Fruit fly (Drosophila melanogaster): Measurements from ENCODE around the gene CG14042.

The CG14042 gene

DNA sequence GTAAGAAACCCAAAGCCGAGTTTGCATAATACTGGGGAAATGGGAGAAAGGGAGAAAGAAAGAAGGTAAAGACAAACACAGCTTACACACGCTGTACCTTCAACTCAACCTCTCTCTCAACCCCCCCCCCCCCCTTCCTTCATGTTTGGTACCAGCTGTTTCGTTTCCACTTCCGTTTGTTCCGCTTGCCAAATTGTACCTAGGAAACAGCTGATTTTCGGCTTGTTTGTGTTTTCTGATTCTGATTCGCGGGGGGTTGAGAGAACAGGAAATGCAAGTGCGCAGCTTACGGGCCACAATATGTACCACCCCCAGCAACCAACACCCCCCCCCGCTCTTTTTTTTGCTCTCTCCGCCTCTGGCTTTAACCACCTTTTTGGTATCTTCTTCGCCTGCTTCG, 26.4 kb downstream of the CG14042 start (continued):
- TF ChIP-seq aop (GFP tag; IDR thresholded peaks at IDR 0.05), result no peak
- no peak for TF ChIP-seq ap (GFP tag; IDR thresholded peaks at IDR 0.05)
- TF ChIP-seq hth (optimal IDR thresholded peaks at IDR 0.05), result no peak
- no peak for TF ChIP-seq GATAe (GFP tag; conservative IDR thresholded peaks at IDR 0.05)
- no peak for TF ChIP-seq amos (GFP tag; IDR thresholded peaks at IDR 0.05; ENCODE audit: partially characterized antibody)
- no peak for TF ChIP-seq CG8944 (GFP tag; optimal IDR thresholded peaks at IDR 0.05)
- no peak for TF ChIP-seq CG11504 (tag; optimal IDR thresholded peaks at IDR 0.05)
- TF ChIP-seq TFAM (GFP tag; optimal IDR thresholded peaks at IDR 0.05), result no peak
- TF ChIP-seq nerfin-1 (tag; optimal IDR thresholded peaks at IDR 0.05), result no peak
- TF ChIP-seq esg (GFP tag; conservative IDR thresholded peaks at IDR 0.05), result no peak
- TF ChIP-seq pan (optimal IDR thresholded peaks at IDR 0.05), result no peak
- TF ChIP-seq pan (GFP tag; optimal IDR thresholded peaks at IDR 0.05 in 1 of 2, IDR thresholded peaks at IDR 0.05 in 1 of 2), result no peak
- no peak for TF ChIP-seq yki (optimal IDR thresholded peaks at IDR 0.05)
- TF ChIP-seq kni (GFP tag; optimal IDR thresholded peaks at IDR 0.05), result peak; percentile 37
- no peak for TF ChIP-seq CG3995 (GFP tag; optimal IDR thresholded peaks at IDR 0.05)
- no peak for TF ChIP-seq CG18011 (GFP tag; optimal IDR thresholded peaks at IDR 0.05)
- TF ChIP-seq bigmax (GFP tag; optimal IDR thresholded peaks at IDR 0.05), result no peak
- TF ChIP-seq corto (GFP tag; optimal IDR thresholded peaks at IDR 0.05), result no peak
- no peak for TF ChIP-seq Abd-B (GFP tag; optimal IDR thresholded peaks at IDR 0.05)
- peak; percentile 57 for TF ChIP-seq Ets65A (GFP tag)
- no peak for TF ChIP-seq CG12769 (tag; optimal IDR thresholded peaks at IDR 0.05)
- no peak for TF ChIP-seq emc (GFP tag; optimal IDR thresholded peaks at IDR 0.05)
- TF ChIP-seq MBD-R2 (GFP tag; IDR thresholded peaks at IDR 0.05), result peak; percentile 9; the same call in 1 of the 2 replicates
- no peak for TF ChIP-seq CG2202 (tag; optimal IDR thresholded peaks at IDR 0.05)
- TF ChIP-seq tap (tag; optimal IDR thresholded peaks at IDR 0.05), result no peak
- no peak for TF ChIP-seq ftz-f1 (GFP tag; optimal IDR thresholded peaks at IDR 0.05)
- no peak for TF ChIP-seq trem (tag; optimal IDR thresholded peaks at IDR 0.05)
- no peak for TF ChIP-seq eyg (GFP tag; optimal IDR thresholded peaks at IDR 0.05)
- no peak for TF ChIP-seq dimm (GFP tag; IDR thresholded peaks at IDR 0.05)
- TF ChIP-seq CG17829 (tag; optimal IDR thresholded peaks at IDR 0.05), result no peak
- TF ChIP-seq CG2116 (GFP tag; optimal IDR thresholded peaks at IDR 0.05), result no peak
- TF ChIP-seq Dad (GFP tag; optimal IDR thresholded peaks at IDR 0.05), result no peak
- TF ChIP-seq Sox102F (GFP tag; optimal IDR thresholded peaks at IDR 0.05), result no peak
- no peak for TF ChIP-seq CG7271 (tag; optimal IDR thresholded peaks at IDR 0.05)
- TF ChIP-seq gfzf (GFP tag; optimal IDR thresholded peaks at IDR 0.05), result no peak
- TF ChIP-seq CG2199 (GFP tag; IDR thresholded peaks at IDR 0.05), result no peak
- no peak for TF ChIP-seq dpn (GFP tag; optimal IDR thresholded peaks at IDR 0.05)
- no peak for TF ChIP-seq chm (GFP tag; IDR thresholded peaks at IDR 0.05)
- peak; percentile 64 for TF ChIP-seq CG18599 (GFP tag; optimal IDR thresholded peaks at IDR 0.05)
- TF ChIP-seq lov (optimal IDR thresholded peaks at IDR 0.05), result no peak
- TF ChIP-seq lov (GFP tag; IDR thresholded peaks at IDR 0.05), result no peak
- TF ChIP-seq ranshi (GFP tag; IDR thresholded peaks at IDR 0.05), result 0 out of 2 replicates have a peak, but pooled peaks have one; percentile 12
- TF ChIP-seq abd-A (tag; optimal IDR thresholded peaks at IDR 0.05), result peak; percentile 65
- peak; percentile 97 for TF ChIP-seq pfk (GFP tag; optimal IDR thresholded peaks at IDR 0.05)
- no peak for TF ChIP-seq CG10959 (GFP tag; IDR thresholded peaks at IDR 0.05)
- no peak for TF ChIP-seq ems (GFP tag; optimal IDR thresholded peaks at IDR 0.05)
- TF ChIP-seq CG1647 (GFP tag; optimal IDR thresholded peaks at IDR 0.05), result no peak
- TF ChIP-seq ara (GFP tag; IDR thresholded peaks at IDR 0.05), result no peak
- no peak for TF ChIP-seq E2f1 (GFP tag; IDR thresholded peaks at IDR 0.05)
- no peak for TF ChIP-seq CG31388 (GFP tag; optimal IDR thresholded peaks at IDR 0.05)
- TF ChIP-seq CG3065 (GFP tag; optimal IDR thresholded peaks at IDR 0.05), result no peak
- TF ChIP-seq Dfd (GFP tag; optimal IDR thresholded peaks at IDR 0.05), result no peak
- TF ChIP-seq CG6765 (GFP tag; optimal IDR thresholded peaks at IDR 0.05), result peak; percentile 8
